Worm (Caenorhabditis elegans) whole organism, mixed stage, embryonic: ENCODE results near the gene idpc-7.

Source experiments
- blmp-1 ChIP-seq: fragments of 150-350 bp; optimal IDR thresholded peaks from 2 replicates; lab custom pipeline; 2014; ENCODE audit warnings: missing biosample characterization, missing genetic modification characterization
- ces-1 ChIP-seq: fragments of 150-350 bp; optimal IDR thresholded peaks from 2 replicates; lab custom pipeline; 2014; ENCODE audit warnings: missing biosample characterization, missing genetic modification reagents, missing genetic modification characterization
- elt-1 ChIP-seq: sonication (generic microtip); optimal IDR thresholded peaks from 2 replicates; lab custom pipeline; 2017; ENCODE audit warnings: missing genetic modification characterization, mild to moderate bottlenecking, missing compliant biosample characterization, antibody characterized with exemption, moderate library complexity, borderline replicate concordance; ENCODE audit not compliant: insufficient read depth
- elt-3 ChIP-seq: fragments of 150-350 bp; optimal IDR thresholded peaks from 2 replicates; lab custom pipeline; 2014; ENCODE audit warnings: missing biosample characterization, missing genetic modification characterization
- ham-2 ChIP-seq: fragments of 200-800 bp; sonication (Bioruptor generic); optimal IDR thresholded peaks from 2 replicates; lab custom pipeline; 2018; ENCODE audit warnings: mild to moderate bottlenecking, missing genetic modification characterization, missing compliant biosample characterization
- nhr-12 ChIP-seq: fragments of 150-350 bp; optimal IDR thresholded peaks from 2 replicates; lab custom pipeline; 2014; ENCODE audit warnings: missing biosample characterization, missing genetic modification characterization
- nhr-237 ChIP-seq: fragments of 150-350 bp; optimal IDR thresholded peaks from 2 replicates; lab custom pipeline; 2014; ENCODE audit warnings: missing biosample characterization, missing genetic modification characterization
- nhr-76 ChIP-seq: sonication (generic microtip); optimal IDR thresholded peaks from 2 replicates; lab custom pipeline; 2017; ENCODE audit warnings: missing biosample characterization, missing genetic modification characterization
- unc-39 ChIP-seq: fragments of 150-350 bp; optimal IDR thresholded peaks from 2 replicates; lab custom pipeline; 2014; ENCODE audit warnings: missing biosample characterization, missing genetic modification characterization
- ztf-11 ChIP-seq: fragments of 150-350 bp; optimal IDR thresholded peaks from 2 replicates; lab custom pipeline; 2014; ENCODE audit warnings: missing biosample characterization, missing genetic modification characterization

ce11 chrV:9645507-9645906, 26.7 kb upstream of the idpc-7 start, which contains the start of the genes atl-1 and hcp-2:
- no peak for TF ChIP-seq ztf-11 (tag; lab: Kevin White, UChicago)
- no peak for TF ChIP-seq elt-1 (tag; lab: Kevin White, UChicago)
- no peak for TF ChIP-seq nhr-237 (tag; lab: Kevin White, UChicago)
- TF ChIP-seq ces-1: no peak
- TF ChIP-seq unc-39: no peak
- no peak for TF ChIP-seq nhr-12 (tag; lab: Kevin White, UChicago)
- no peak for TF ChIP-seq blmp-1 (tag; lab: Kevin White, UChicago)
- no peak for TF ChIP-seq elt-3 (tag; lab: Kevin White, UChicago)
- no peak for TF ChIP-seq nhr-76 (tag; lab: Kevin White, UChicago)
- no peak for TF ChIP-seq ham-2 (GFP tag; lab: Kevin White, UChicago)
